Worm (Caenorhabditis elegans) whole organism, young adult: ENCODE results near the gene gck-2.

Source experiments
- B0336.3 ChIP-seq: fragments of 200-800 bp; sonication (Bioruptor generic); IDR thresholded peaks from 2 replicates; pipeline ENCODE4 v1.3.6; 2022; ENCODE audit warnings: missing genetic modification characterization, missing compliant biosample characterization
- C06A6.2 ChIP-seq: fragments of 200-800 bp; sonication (Bioruptor generic); conservative IDR thresholded peaks from 2 replicates; pipeline ENCODE4 v1.3.6; 2022; ENCODE audit warnings: missing genetic modification characterization, missing compliant biosample characterization
- C17E4.6 ChIP-seq: fragments of 200-800 bp; sonication (Bioruptor generic); IDR thresholded peaks from 2 replicates; pipeline ENCODE4 v1.3.6; 2022; ENCODE audit warnings: missing genetic modification reagents, missing genetic modification characterization, missing compliant biosample characterization
- F22D6.2 ChIP-seq: sonication (generic microtip); optimal IDR thresholded peaks from 2 replicates; lab custom pipeline; 2016; ENCODE audit warnings: mild to moderate bottlenecking, missing genetic modification characterization, missing compliant biosample characterization
- F37B4.10 ChIP-seq: fragments of 200-800 bp; sonication (Bioruptor generic); IDR thresholded peaks from 2 replicates; pipeline ENCODE4 v1.3.6; 2022; ENCODE audit warnings: missing genetic modification characterization, missing compliant biosample characterization
- F57A8.1 ChIP-seq: fragments of 200-800 bp; sonication (Bioruptor generic); optimal IDR thresholded peaks from 2 replicates; lab custom pipeline; 2018; ENCODE audit warnings: mild to moderate bottlenecking, missing genetic modification characterization, moderate library complexity, missing compliant biosample characterization
- T07F8.4 ChIP-seq: sonication (generic microtip); optimal IDR thresholded peaks from 2 replicates; lab custom pipeline; 2016; ENCODE audit warnings: mild to moderate bottlenecking, missing genetic modification characterization, moderate library complexity, missing compliant biosample characterization
- Y53F4B.3 ChIP-seq: fragments of 200-800 bp; sonication (Bioruptor generic); IDR thresholded peaks from 2 replicates; pipeline ENCODE4 v1.3.6; 2022; ENCODE audit warnings: missing genetic modification reagents, missing genetic modification characterization, missing compliant biosample characterization
- Y56A3A.18 ChIP-seq: fragments of 200-800 bp; sonication (Bioruptor generic); IDR thresholded peaks from 2 replicates; pipeline ENCODE4 v1.3.6; 2022; ENCODE audit warnings: missing genetic modification reagents, missing genetic modification characterization, missing compliant biosample characterization
- akir-1 ChIP-seq: fragments of 200-800 bp; sonication (Bioruptor generic); optimal IDR thresholded peaks from 2 replicates; lab custom pipeline; 2018; ENCODE audit warnings: mild to moderate bottlenecking, missing genetic modification characterization, moderate library complexity, missing compliant biosample characterization
- aptf-3 ChIP-seq: fragments of 200-800 bp; sonication (Bioruptor generic); IDR thresholded peaks from 2 replicates; pipeline ENCODE4 v1.3.6; 2022; ENCODE audit warnings: missing genetic modification characterization, missing compliant biosample characterization
- atf-7 ChIP-seq: sonication (generic microtip); optimal IDR thresholded peaks from 2 replicates; lab custom pipeline; 2017; ENCODE audit warnings: mild to moderate bottlenecking, missing genetic modification characterization, missing compliant biosample characterization
- athp-1 ChIP-seq: sonication (generic microtip); optimal IDR thresholded peaks from 2 replicates; lab custom pipeline; 2017; ENCODE audit warnings: mild to moderate bottlenecking, missing genetic modification characterization, missing compliant biosample characterization
- attf-3 ChIP-seq: fragments of 200-800 bp; sonication (Bioruptor generic); conservative IDR thresholded peaks from 2 replicates; pipeline ENCODE4 v1.3.6; 2022; ENCODE audit warnings: missing genetic modification reagents, missing genetic modification characterization, missing compliant biosample characterization
- attf-5 ChIP-seq: fragments of 200-800 bp; sonication (Bioruptor generic); optimal IDR thresholded peaks from 2 replicates; lab custom pipeline; 2018; ENCODE audit warnings: mild to moderate bottlenecking, missing genetic modification characterization, missing compliant biosample characterization
- ccch-3 ChIP-seq: fragments of 200-800 bp; sonication (Bioruptor generic); optimal IDR thresholded peaks from 2 replicates; lab custom pipeline; 2018; ENCODE audit warnings: mild to moderate bottlenecking, missing genetic modification characterization, missing compliant biosample characterization
- cebp-2 ChIP-seq: fragments of 200-800 bp; sonication (Bioruptor generic); IDR thresholded peaks from 2 replicates; pipeline ENCODE4 v1.3.6; 2022; ENCODE audit warnings: missing genetic modification characterization, missing compliant biosample characterization
- ceh-40 ChIP-seq: fragments of 200-800 bp; sonication (Bioruptor generic); IDR thresholded peaks from 2 replicates; pipeline ENCODE4 v1.3.6; 2022; ENCODE audit warnings: missing genetic modification characterization, missing compliant biosample characterization
- dox-1 ChIP-seq: fragments of 200-800 bp; sonication (Bioruptor generic); IDR thresholded peaks from 2 replicates; pipeline ENCODE4 v1.3.6; 2022; ENCODE audit warnings: missing genetic modification reagents, missing genetic modification characterization, missing compliant biosample characterization
- egrh-3 ChIP-seq: fragments of 200-800 bp; sonication (Bioruptor generic); IDR thresholded peaks from 2 replicates; pipeline ENCODE4 v1.3.6; 2022; ENCODE audit warnings: missing genetic modification reagents, missing genetic modification characterization, missing compliant biosample characterization
- hlh-12 ChIP-seq: sonication (generic microtip); optimal IDR thresholded peaks from 2 replicates; lab custom pipeline; 2016; ENCODE audit warnings: missing genetic modification characterization, missing compliant biosample characterization
- hmg-20 ChIP-seq: fragments of 200-800 bp; sonication (Bioruptor generic); IDR thresholded peaks from 2 replicates; pipeline ENCODE4 v1.3.6; 2022; ENCODE audit warnings: missing genetic modification reagents, missing genetic modification characterization, missing compliant biosample characterization
- lag-1 ChIP-seq: fragments of 200-800 bp; sonication (Bioruptor generic); IDR thresholded peaks from 2 replicates; pipeline ENCODE4 v1.3.6; 2022; ENCODE audit warnings: missing genetic modification reagents, missing genetic modification characterization, missing compliant biosample characterization
- lin-35 ChIP-seq, 3 experiments: fragments of 150-350 bp in 2 of 3; sonication (generic microtip) in 1 of 3; optimal IDR thresholded peaks; 2 replicates each; lab custom pipeline; 2014 to 2018; ENCODE audit warnings: missing biosample characterization in 3 of 3, missing genetic modification characterization in 3 of 3, missing genetic modification reagents in 3 of 3
- lin-40 ChIP-seq: sonication (generic microtip); optimal IDR thresholded peaks from 2 replicates; lab custom pipeline; 2016; ENCODE audit warnings: missing genetic modification characterization, mild to moderate bottlenecking, missing compliant biosample characterization, missing genotype, missing genetic modification reagents
- lin-54 ChIP-seq: fragments of 200-800 bp; sonication (Bioruptor generic); optimal IDR thresholded peaks from 2 replicates; lab custom pipeline; 2018; ENCODE audit warnings: mild to moderate bottlenecking, missing genetic modification characterization, missing compliant biosample characterization
- lsl-1 ChIP-seq: fragments of 200-800 bp; sonication (Bioruptor generic); optimal IDR thresholded peaks from 2 replicates; lab custom pipeline; 2018; ENCODE audit warnings: mild to moderate bottlenecking, missing genetic modification characterization, moderate library complexity, missing compliant biosample characterization
- lsy-27 ChIP-seq: sonication (generic microtip); optimal IDR thresholded peaks from 2 replicates; lab custom pipeline; 2017; ENCODE audit warnings: missing genetic modification characterization, mild to moderate bottlenecking, missing compliant biosample characterization, antibody characterized with exemption, missing genotype, borderline replicate concordance; ENCODE audit not compliant: insufficient read depth
- madf-10 ChIP-seq: sonication (generic microtip); optimal IDR thresholded peaks from 2 replicates; lab custom pipeline; 2016; ENCODE audit warnings: mild to moderate bottlenecking, missing genetic modification characterization, missing compliant biosample characterization
- madf-3 ChIP-seq: fragments of 200-800 bp; sonication (Bioruptor generic); IDR thresholded peaks from 2 replicates; pipeline ENCODE4 v1.3.6; 2022; ENCODE audit warnings: missing genetic modification reagents, missing genetic modification characterization, missing compliant biosample characterization
- madf-8 ChIP-seq: fragments of 200-800 bp; sonication (Bioruptor generic); conservative IDR thresholded peaks from 2 replicates; pipeline ENCODE4 v1.3.6; 2022; ENCODE audit warnings: missing genetic modification reagents, missing genetic modification characterization, missing compliant biosample characterization
- mel-28 ChIP-seq: sonication (generic microtip); optimal IDR thresholded peaks from 2 replicates; lab custom pipeline; 2016; ENCODE audit warnings: borderline replicate concordance, mild to moderate bottlenecking, missing genetic modification characterization, missing compliant biosample characterization
- mxl-1 ChIP-seq: sonication (generic microtip); optimal IDR thresholded peaks from 2 replicates; lab custom pipeline; 2016; ENCODE audit warnings: missing genetic modification characterization, missing compliant biosample characterization
- nfya-1 ChIP-seq: sonication (generic microtip); optimal IDR thresholded peaks from 2 replicates; lab custom pipeline; 2017; ENCODE audit warnings: antibody characterized with exemption, missing compliant biosample characterization, missing genetic modification characterization, borderline replicate concordance; ENCODE audit not compliant: insufficient read depth
- nfyb-1 ChIP-seq: fragments of 200-800 bp; sonication (Bioruptor generic); IDR thresholded peaks from 2 replicates; pipeline ENCODE4 v1.3.6; 2022; ENCODE audit warnings: missing genetic modification reagents, missing genetic modification characterization, missing compliant biosample characterization
- nhr-120 ChIP-seq: fragments of 200-800 bp; sonication (Bioruptor generic); IDR thresholded peaks from 2 replicates; pipeline ENCODE4 v1.3.6; 2022; ENCODE audit warnings: missing genetic modification characterization, missing compliant biosample characterization
- nhr-90 ChIP-seq: sonication (generic microtip); optimal IDR thresholded peaks from 2 replicates; lab custom pipeline; 2016; ENCODE audit warnings: missing genotype, mild to moderate bottlenecking, missing genetic modification characterization, missing compliant biosample characterization
- rcor-1 ChIP-seq: fragments of 200-800 bp; sonication (Bioruptor generic); IDR thresholded peaks from 2 replicates; pipeline ENCODE4 v1.3.6; 2022; ENCODE audit warnings: missing genetic modification reagents, missing genetic modification characterization, missing compliant biosample characterization
- rec-8 ChIP-seq, 2 experiments: sonication (generic microtip); optimal IDR thresholded peaks; 2 replicates each; lab custom pipeline; 2016; ENCODE audit warnings: mild to moderate bottlenecking in 2 of 2, missing genetic modification characterization in 2 of 2, missing genetic modification reagents in 2 of 2, missing genotype in 2 of 2, missing biosample characterization in 1 of 2, missing compliant biosample characterization in 1 of 2, moderate library complexity in 1 of 2
- sdz-38 ChIP-seq: sonication (generic microtip); optimal IDR thresholded peaks from 2 replicates; lab custom pipeline; 2016; ENCODE audit warnings: missing genotype, missing genetic modification characterization, missing compliant biosample characterization
- snpc-3.4 ChIP-seq: sonication (generic microtip); optimal IDR thresholded peaks from 2 replicates; lab custom pipeline; 2017; ENCODE audit warnings: missing genetic modification characterization, mild to moderate bottlenecking, missing compliant biosample characterization, antibody characterized with exemption, moderate library complexity, missing genotype, missing genetic modification reagents
- snpc-4 ChIP-seq, 5 experiments: fragments of 150-350 bp in 1 of 5; sonication (generic microtip) in 4 of 5; optimal IDR thresholded peaks; 2 replicates each; lab custom pipeline; 2014 to 2018; ENCODE audit warnings: missing genetic modification characterization in 5 of 5, missing biosample characterization in 3 of 5, antibody characterized with exemption in 2 of 5, mild to moderate bottlenecking in 2 of 5, missing compliant biosample characterization in 2 of 5, missing genotype in 2 of 5, moderate library complexity in 2 of 5, missing genetic modification reagents in 1 of 5
- sptf-2 ChIP-seq: fragments of 200-800 bp; sonication (Bioruptor generic); optimal IDR thresholded peaks from 2 replicates; lab custom pipeline; 2018; ENCODE audit warnings: mild to moderate bottlenecking, missing genetic modification characterization, missing compliant biosample characterization
- tbx-9 ChIP-seq: sonication (generic microtip); optimal IDR thresholded peaks from 2 replicates; lab custom pipeline; 2016; ENCODE audit warnings: borderline replicate concordance, missing genetic modification characterization, inconsistent platforms, missing compliant biosample characterization
- xnd-1 ChIP-seq: sonication (generic microtip); optimal IDR thresholded peaks from 2 replicates; lab custom pipeline; 2016; ENCODE audit warnings: missing genotype, missing genetic modification reagents, missing genetic modification characterization, missing compliant biosample characterization
- ztf-26 ChIP-seq: sonication (generic microtip); optimal IDR thresholded peaks from 2 replicates; lab custom pipeline; 2017; ENCODE audit warnings: missing genetic modification characterization, missing compliant biosample characterization
- ztf-3 ChIP-seq: fragments of 200-800 bp; sonication (Bioruptor generic); optimal IDR thresholded peaks from 2 replicates; lab custom pipeline; 2018; ENCODE audit warnings: mild to moderate bottlenecking, missing genetic modification characterization, missing compliant biosample characterization

The gck-2 gene

DNA sequence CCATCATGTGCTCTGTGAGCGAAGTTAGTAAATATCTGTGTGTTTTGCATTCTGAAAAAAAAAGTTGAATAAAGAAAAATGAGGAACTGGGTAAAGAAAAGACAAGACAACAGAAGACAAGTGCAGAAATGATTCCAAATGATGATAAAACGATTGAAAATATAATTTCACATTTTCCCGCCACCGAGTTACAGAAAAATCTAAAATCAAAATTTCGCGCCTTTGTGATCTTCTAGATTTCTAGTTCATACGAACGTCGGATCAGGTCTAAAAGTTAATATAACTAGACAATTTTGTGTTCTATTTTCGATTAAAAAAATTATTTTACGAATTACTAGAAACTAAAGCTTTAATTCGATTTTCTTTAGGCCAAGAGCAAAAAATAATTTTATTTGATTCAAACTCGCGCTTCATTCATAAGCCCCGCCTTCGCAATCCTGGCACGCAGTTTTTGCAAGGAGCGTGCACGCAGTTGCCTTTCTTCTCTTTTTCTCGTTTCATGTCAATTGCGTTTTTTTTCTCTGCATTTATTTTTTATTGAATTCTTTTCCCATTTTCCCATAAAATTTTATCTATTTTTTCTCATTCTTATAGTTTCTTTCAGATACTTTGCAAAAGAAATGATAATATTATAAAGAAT, 7.5 kb downstream of the gck-2 start, which contains the start of the genes spn-4 and spe-39 (continued):
- TF ChIP-seq xnd-1 (tag; lab: Kevin White, UChicago) (peak; percentile 96), snpc-3.4 (peak; percentile 89), hmg-20 (GFP tag; lab: Robert Waterston, UW) (0 out of 2 replicates have a peak, but pooled peaks have one; percentile 18), T07F8.4 (tag; lab: Kevin White, UChicago) (no peak), hlh-12 (tag; lab: Kevin White, UChicago) (no peak), lin-54 (peak; percentile 89), lsl-1 (peak; percentile 77), C17E4.6 (GFP tag; lab: Robert Waterston, UW) (no peak), cebp-2 (GFP tag; lab: Robert Waterston, UW) (no peak), lin-35 (GFP tag; optimal IDR thresholded peaks at IDR 0.05; lab: Kevin White, UChicago) (peak; percentile 40 to 83 (median 47)), atf-7 (no peak), ccch-3 (GFP tag; lab: Kevin White, UChicago) (no peak), B0336.3 (GFP tag; lab: Robert Waterston, UW) (peak; percentile 76), nfya-1 (no peak), tbx-9 (tag; lab: Kevin White, UChicago) (no peak), egrh-3 (no peak), rcor-1 (0 out of 2 replicates have a peak, but pooled peaks have one; percentile 49), attf-3 (GFP tag; lab: Robert Waterston, UW) (no peak), madf-3 (peak; percentile 28; the same call in 1 of the 2 replicates), F37B4.10 (GFP tag; lab: Robert Waterston, UW) (no peak), aptf-3 (no peak), mel-28 (no peak), lsy-27 (tag; lab: Kevin White, UChicago) (no peak), C06A6.2 (GFP tag; lab: Robert Waterston, UW) (0 out of 2 replicates have a peak, but pooled peaks have one; percentile 43), madf-8 (peak; percentile 96), sptf-2 (GFP tag; lab: Kevin White, UChicago) (no peak), snpc-4 (GFP tag; optimal IDR thresholded peaks at IDR 0.05; lab: Kevin White, UChicago) (no peak), snpc-4 (tag; optimal IDR thresholded peaks at IDR 0.05; lab: Kevin White, UChicago) (peak in 2 of 4 experiments; percentile 50 to 55), F57A8.1 (GFP tag; lab: Kevin White, UChicago) (no peak), ztf-3 (no peak), ztf-26 (tag; lab: Kevin White, UChicago) (no peak), akir-1 (GFP tag; lab: Kevin White, UChicago) (no peak), sdz-38 (no peak), Y53F4B.3 (no peak), Y56A3A.18 (GFP tag; lab: Robert Waterston, UW) (no peak), nhr-120 (GFP tag; lab: Robert Waterston, UW) (no peak), nhr-90 (no peak), lin-40 (tag; lab: Kevin White, UChicago) (no peak), F22D6.2 (no peak), lag-1 (GFP tag; lab: Robert Waterston, UW) (no peak), attf-5 (no peak), rec-8 (tag; optimal IDR thresholded peaks at IDR 0.05; lab: Kevin White, UChicago) (peak in 1 of 2 experiments; percentile 4), athp-1 (tag; lab: Kevin White, UChicago) (no peak), nfyb-1 (GFP tag; lab: Robert Waterston, UW) (0 out of 2 replicates have a peak, but pooled peaks have one; percentile 41), madf-10 (tag; lab: Kevin White, UChicago) (no peak), ceh-40 (GFP tag; lab: Robert Waterston, UW) (no peak), mxl-1 (tag; lab: Kevin White, UChicago) (no peak), dox-1 (peak; percentile 58)
